Worm (Caenorhabditis elegans) whole organism, L1 larva: ENCODE data around the gene Y9C12A.1.

ENCODE experiments used
- C16A3.4 ChIP-seq: fragments of 150-350 bp; optimal IDR thresholded peaks from 2 replicates; lab custom pipeline; 2014; ENCODE audit warnings: missing biosample characterization, missing genetic modification characterization
- C34B4.2 ChIP-seq: sonication (generic microtip); optimal IDR thresholded peaks from 2 replicates; lab custom pipeline; 2017; ENCODE audit warnings: mild to moderate bottlenecking, missing genetic modification characterization, missing compliant biosample characterization
- Y116A8C.19 ChIP-seq: sonication (generic microtip); optimal IDR thresholded peaks from 2 replicates; lab custom pipeline; 2016; ENCODE audit warnings: missing compliant biosample characterization, missing genetic modification characterization, borderline replicate concordance
- aha-1 ChIP-seq: fragments of 150-350 bp; optimal IDR thresholded peaks from 2 replicates; lab custom pipeline; 2014; ENCODE audit warnings: missing biosample characterization, missing genetic modification characterization
- aly-2 ChIP-seq: fragments of 150-350 bp; optimal IDR thresholded peaks from 2 replicates; lab custom pipeline; 2014; ENCODE audit warnings: missing biosample characterization, missing genetic modification characterization
- ama-1 ChIP-seq: fragments of 150-350 bp; optimal IDR thresholded peaks from 2 replicates; lab custom pipeline; 2014
- blmp-1 ChIP-seq: fragments of 150-350 bp; optimal IDR thresholded peaks from 2 replicates; lab custom pipeline; 2014; ENCODE audit warnings: missing biosample characterization, missing genetic modification characterization
- ceh-8 ChIP-seq: fragments of 200-800 bp; sonication (Bioruptor generic); optimal IDR thresholded peaks from 2 replicates; lab custom pipeline; 2018; ENCODE audit warnings: mild to moderate bottlenecking, missing genetic modification characterization, moderate library complexity, missing compliant biosample characterization
- dpl-1 ChIP-seq, 3 experiments: fragments of 150-350 bp in 2 of 3; sonication (generic microtip) in 1 of 3; optimal IDR thresholded peaks; 2 replicates each; lab custom pipeline; 2014 to 2017; ENCODE audit warnings: missing biosample characterization in 3 of 3, missing genetic modification characterization in 3 of 3, missing genetic modification reagents in 3 of 3
- efl-1 ChIP-seq, 4 experiments: fragments of 150-350 bp; optimal IDR thresholded peaks in 3 of 4; peaks in 1 of 4; 1 replicate in 1 of 4; 2 replicates in 3 of 4; lab custom pipeline; 2014; ENCODE audit warnings: missing biosample characterization in 2 of 4, missing genetic modification characterization in 2 of 4, missing genetic modification reagents in 2 of 4
- egl-13 ChIP-seq: sonication (generic microtip); optimal IDR thresholded peaks from 2 replicates; lab custom pipeline; 2016; ENCODE audit warnings: missing genotype, missing genetic modification reagents, missing genetic modification characterization, missing compliant biosample characterization
- elt-2 ChIP-seq: sonication (generic microtip); optimal IDR thresholded peaks from 2 replicates; lab custom pipeline; 2016; ENCODE audit warnings: missing genetic modification characterization, mild to moderate bottlenecking, inconsistent platforms, missing compliant biosample characterization, missing genetic modification reagents
- ets-5 ChIP-seq: fragments of 200-800 bp; sonication (Bioruptor generic); IDR thresholded peaks from 2 replicates; pipeline ENCODE4 v1.3.6; 2022; ENCODE audit warnings: missing genetic modification characterization, missing compliant biosample characterization
- fkh-10 ChIP-seq: sonication (generic microtip); optimal IDR thresholded peaks from 2 replicates; lab custom pipeline; 2017; ENCODE audit warnings: missing biosample characterization, missing genetic modification reagents, missing genetic modification characterization
- fkh-4 ChIP-seq: sonication (generic microtip); optimal IDR thresholded peaks from 2 replicates; lab custom pipeline; 2016; ENCODE audit warnings: missing compliant biosample characterization, missing genetic modification characterization, borderline replicate concordance
- fkh-8 ChIP-seq: sonication (generic microtip); optimal IDR thresholded peaks from 2 replicates; lab custom pipeline; 2016; ENCODE audit warnings: mild to moderate bottlenecking, missing genetic modification characterization, missing compliant biosample characterization
- hlh-17 ChIP-seq: fragments of 200-800 bp; sonication (Bioruptor generic); optimal IDR thresholded peaks from 2 replicates; lab custom pipeline; 2018; ENCODE audit warnings: missing genetic modification characterization, mild to moderate bottlenecking, missing compliant biosample characterization, moderate library complexity, borderline replicate concordance
- irx-1 ChIP-seq: sonication (generic microtip); optimal IDR thresholded peaks from 2 replicates; lab custom pipeline; 2016; ENCODE audit warnings: missing genetic modification characterization, missing compliant biosample characterization
- jun-1 ChIP-seq: fragments of 150-350 bp; optimal IDR thresholded peaks from 2 replicates; lab custom pipeline; 2014; ENCODE audit warnings: missing biosample characterization, missing genetic modification reagents, missing genetic modification characterization
- lin-14 ChIP-seq: fragments of 200-800 bp; sonication (Bioruptor generic); optimal IDR thresholded peaks from 2 replicates; lab custom pipeline; 2018; ENCODE audit warnings: mild to moderate bottlenecking, missing genetic modification characterization, moderate library complexity, missing compliant biosample characterization
- lin-35 ChIP-seq, 2 experiments: fragments of 150-350 bp; optimal IDR thresholded peaks; 2 replicates each; lab custom pipeline; 2014; ENCODE audit warnings: missing biosample characterization in 2 of 2, missing genetic modification characterization in 2 of 2, missing genetic modification reagents in 2 of 2
- mdl-1 ChIP-seq, 2 experiments: fragments of 150-350 bp; optimal IDR thresholded peaks; 2 replicates each; lab custom pipeline; 2014 to 2017; ENCODE audit warnings: missing biosample characterization in 2 of 2, missing genetic modification characterization in 2 of 2, inconsistent platforms in 1 of 2
- mep-1 ChIP-seq: fragments of 150-350 bp; optimal IDR thresholded peaks from 2 replicates; lab custom pipeline; 2014; ENCODE audit warnings: missing biosample characterization, missing genetic modification characterization
- nhr-11 ChIP-seq: fragments of 150-350 bp; optimal IDR thresholded peaks from 2 replicates; lab custom pipeline; 2014; ENCODE audit warnings: missing biosample characterization, missing genetic modification characterization
- nhr-20 ChIP-seq: sonication (generic microtip); optimal IDR thresholded peaks from 2 replicates; lab custom pipeline; 2016; ENCODE audit warnings: mild to moderate bottlenecking, missing genetic modification characterization, missing compliant biosample characterization
- nhr-237 ChIP-seq: fragments of 150-350 bp; optimal IDR thresholded peaks from 2 replicates; lab custom pipeline; 2014; ENCODE audit warnings: missing biosample characterization, missing genetic modification characterization
- nhr-28 ChIP-seq: fragments of 150-350 bp; optimal IDR thresholded peaks from 2 replicates; lab custom pipeline; 2014; ENCODE audit warnings: missing biosample characterization, missing genetic modification characterization
- nhr-76 ChIP-seq: sonication (generic microtip); optimal IDR thresholded peaks from 2 replicates; lab custom pipeline; 2017; ENCODE audit warnings: missing biosample characterization, missing genetic modification characterization
- nhr-84 ChIP-seq: sonication (generic microtip); optimal IDR thresholded peaks from 2 replicates; lab custom pipeline; 2017; ENCODE audit warnings: missing biosample characterization, missing genetic modification characterization
- nhr-85 ChIP-seq: sonication (generic microtip); peaks from one replicate; lab custom pipeline; 2016; ENCODE audit warnings: missing genetic modification characterization, inconsistent platforms, missing compliant biosample characterization
- nhr-90 ChIP-seq: sonication (generic microtip); optimal IDR thresholded peaks from 2 replicates; lab custom pipeline; 2016; ENCODE audit warnings: mild to moderate bottlenecking, missing genetic modification characterization, missing compliant biosample characterization; ENCODE audit not compliant: poor library complexity
- pag-3 ChIP-seq: sonication (generic microtip); optimal IDR thresholded peaks from 2 replicates; lab custom pipeline; 2017; ENCODE audit warnings: missing genetic modification characterization, mild to moderate bottlenecking, missing compliant biosample characterization, antibody characterized with exemption, borderline replicate concordance; ENCODE audit not compliant: insufficient read depth
- pax-3 ChIP-seq: fragments of 200-800 bp; sonication (Bioruptor generic); optimal IDR thresholded peaks from 2 replicates; lab custom pipeline; 2018; ENCODE audit warnings: mild to moderate bottlenecking, missing genetic modification characterization, moderate library complexity, missing compliant biosample characterization
- pqm-1 ChIP-seq: sonication (generic microtip); optimal IDR thresholded peaks from 3 replicates; lab custom pipeline; 2017; ENCODE audit warnings: missing biosample characterization, missing genetic modification characterization
- snu-23 ChIP-seq: sonication (generic microtip); optimal IDR thresholded peaks from 2 replicates; lab custom pipeline; 2016; ENCODE audit warnings: missing genetic modification characterization, missing compliant biosample characterization
- sptf-1 ChIP-seq: fragments of 150-350 bp; optimal IDR thresholded peaks from 2 replicates; lab custom pipeline; 2014; ENCODE audit warnings: missing biosample characterization, missing genetic modification characterization
- tbx-2 ChIP-seq: sonication (generic microtip); optimal IDR thresholded peaks from 2 replicates; lab custom pipeline; 2016; ENCODE audit warnings: missing genetic modification characterization, missing compliant biosample characterization
- unc-62 ChIP-seq: fragments of 150-350 bp; optimal IDR thresholded peaks from 2 replicates; lab custom pipeline; 2014; ENCODE audit warnings: missing biosample characterization, missing genetic modification reagents, missing genetic modification characterization
- unc-86 ChIP-seq: sonication (generic microtip); optimal IDR thresholded peaks from 2 replicates; lab custom pipeline; 2016; ENCODE audit warnings: missing genetic modification characterization, missing compliant biosample characterization
- vab-15 ChIP-seq: sonication (generic microtip); optimal IDR thresholded peaks from 2 replicates; lab custom pipeline; 2017; ENCODE audit warnings: missing genotype, mild to moderate bottlenecking, missing genetic modification characterization, missing compliant biosample characterization
- zag-1 ChIP-seq: fragments of 150-350 bp; optimal IDR thresholded peaks from 2 replicates; lab custom pipeline; 2014; ENCODE audit warnings: missing biosample characterization, missing genetic modification characterization
- zip-4 ChIP-seq: fragments of 200-800 bp; sonication (Bioruptor generic); optimal IDR thresholded peaks from 2 replicates; lab custom pipeline; 2018; ENCODE audit warnings: mild to moderate bottlenecking, missing genetic modification characterization, moderate library complexity, missing compliant biosample characterization
- ztf-11 ChIP-seq, 2 experiments: sonication (generic microtip); optimal IDR thresholded peaks; 2 replicates each; lab custom pipeline; 2016 to 2017; ENCODE audit warnings: missing genetic modification characterization in 2 of 2, missing biosample characterization in 1 of 2, missing compliant biosample characterization in 1 of 2

The Y9C12A.1 gene

DNA sequence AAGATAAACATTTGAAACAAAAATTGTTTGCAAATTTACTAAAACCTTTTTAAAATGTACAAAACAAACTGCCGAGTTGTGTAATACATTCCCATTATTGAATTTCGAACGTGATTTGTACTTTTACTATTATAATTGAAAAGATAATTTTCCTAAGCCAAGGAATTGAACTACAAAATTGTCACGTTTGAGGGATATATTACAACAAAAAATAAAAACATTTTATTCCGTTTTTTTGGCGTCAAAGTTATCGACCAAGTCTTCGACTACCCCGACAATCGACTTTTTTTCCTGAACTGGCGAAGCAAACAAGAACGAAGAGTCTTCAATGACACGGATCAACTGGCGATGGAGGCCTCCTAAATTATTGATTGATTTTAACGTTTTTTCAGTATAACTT lies 1.7 kb downstream of the Y9C12A.1 start, which contains the start of gene T19D7.7:
Gene T19D7.7, minus strand, starts transcription at position 101 of the 400 bp plus-strand sequence.
- TF ChIP-seq ztf-11 (tag; optimal IDR thresholded peaks at IDR 0.05; lab: Kevin White, UChicago) (no peak), jun-1 (tag; lab: Kevin White, UChicago) (no peak), C34B4.2 (tag; lab: Kevin White, UChicago) (no peak), unc-86 (tag; lab: Kevin White, UChicago) (no peak), egl-13 (tag; lab: Kevin White, UChicago) (no peak)

DNA sequence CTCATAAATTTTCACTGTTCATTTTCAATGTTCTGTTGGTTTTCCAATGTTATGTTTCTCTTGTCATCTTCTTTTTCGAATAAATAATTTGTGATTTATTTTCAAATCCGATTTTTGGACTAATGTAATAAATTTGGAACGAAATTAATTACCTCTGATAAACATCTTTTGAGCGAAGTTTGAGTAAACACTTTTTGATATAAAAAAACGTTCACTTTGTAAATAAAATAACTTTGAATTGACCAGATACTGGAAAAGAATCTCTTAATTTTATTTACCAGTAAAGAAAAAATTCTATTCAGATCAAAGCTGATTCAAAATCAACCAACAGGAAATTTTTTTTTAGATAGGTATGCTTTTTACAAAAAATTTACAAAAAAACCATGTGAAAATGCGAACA lies 10.8 kb downstream of the Y9C12A.1 start, which contains the start of gene lgc-32:
Gene lgc-32, plus strand, starts transcription at position 301 of the 400 bp plus-strand sequence.
- TF ChIP-seq pag-3 (tag; lab: Kevin White, UChicago) (no peak), nhr-85 (peak; percentile 15), Y116A8C.19 (no peak), aha-1 (tag; lab: Kevin White, UChicago) (no peak)

DNA sequence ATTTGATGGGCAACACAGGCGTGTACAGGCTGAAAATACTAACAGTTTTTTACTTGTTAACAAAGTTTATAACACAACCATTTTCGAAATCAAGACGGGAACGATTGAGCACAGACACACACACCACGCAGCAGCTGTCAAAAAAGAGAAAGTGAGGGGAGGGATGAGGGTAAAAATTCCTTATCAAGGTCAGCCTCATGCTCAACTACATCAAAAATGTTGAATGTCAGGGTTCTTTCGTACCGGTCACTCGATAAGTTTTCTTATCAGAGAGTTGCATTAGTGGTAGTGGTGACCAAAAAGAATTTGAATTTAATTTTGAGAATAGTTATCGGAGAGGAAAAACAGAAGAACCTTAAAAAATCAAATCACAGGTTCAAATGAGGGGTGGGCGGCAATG lies 12.0 kb downstream of the Y9C12A.1 start, which contains the start of gene T19D7.6:
Gene T19D7.6, minus strand, starts transcription at position 198 of the 400 bp plus-strand sequence.
- TF ChIP-seq ceh-8 (GFP tag; lab: Kevin White, UChicago) (no peak), lin-35 (GFP tag; optimal IDR thresholded peaks at IDR 0.05; lab: Kevin White, UChicago) (peak in 1 of 2 experiments; percentile 20), elt-2 (tag; lab: Kevin White, UChicago) (peak; percentile 43), efl-1 (optimal IDR thresholded peaks at IDR 0.05; lab: Kevin White, UChicago) (no peak), efl-1 (GFP tag; optimal IDR thresholded peaks at IDR 0.05 in 1 of 2; lab: Kevin White, UChicago) (peak in 1 of 2 experiments; percentile 2)

DNA sequence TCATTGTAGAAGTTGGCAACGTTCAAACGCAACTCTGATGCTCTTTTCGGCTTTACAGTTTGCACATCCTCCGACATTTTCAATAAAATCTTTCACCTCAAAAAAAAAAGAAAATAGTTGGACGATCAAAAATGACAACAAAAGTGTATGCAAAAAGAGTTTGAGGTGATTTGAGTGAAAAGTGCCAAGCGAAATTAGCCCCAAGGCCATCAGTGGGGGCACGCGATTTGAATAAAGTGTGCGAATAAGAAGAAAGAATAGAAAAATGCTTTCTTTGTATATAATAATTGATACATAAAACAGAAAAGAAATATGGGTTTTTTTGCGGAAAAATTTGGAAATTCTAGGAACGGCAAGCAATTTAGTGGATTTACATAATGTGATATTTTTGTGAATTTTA lies 16.5 kb downstream of the Y9C12A.1 start, which contains the start of gene T19D7.5:
Gene T19D7.5, minus strand, starts transcription at position 101 of the 400 bp plus-strand sequence.
- TF ChIP-seq lin-14 (peak; percentile 9), nhr-11 (tag; lab: Kevin White, UChicago) (no peak), fkh-8 (tag; lab: Kevin White, UChicago) (no peak), zag-1 (tag; lab: Kevin White, UChicago) (no peak)
- TF ChIP-seq, all 84 proteins: peak for 1

DNA sequence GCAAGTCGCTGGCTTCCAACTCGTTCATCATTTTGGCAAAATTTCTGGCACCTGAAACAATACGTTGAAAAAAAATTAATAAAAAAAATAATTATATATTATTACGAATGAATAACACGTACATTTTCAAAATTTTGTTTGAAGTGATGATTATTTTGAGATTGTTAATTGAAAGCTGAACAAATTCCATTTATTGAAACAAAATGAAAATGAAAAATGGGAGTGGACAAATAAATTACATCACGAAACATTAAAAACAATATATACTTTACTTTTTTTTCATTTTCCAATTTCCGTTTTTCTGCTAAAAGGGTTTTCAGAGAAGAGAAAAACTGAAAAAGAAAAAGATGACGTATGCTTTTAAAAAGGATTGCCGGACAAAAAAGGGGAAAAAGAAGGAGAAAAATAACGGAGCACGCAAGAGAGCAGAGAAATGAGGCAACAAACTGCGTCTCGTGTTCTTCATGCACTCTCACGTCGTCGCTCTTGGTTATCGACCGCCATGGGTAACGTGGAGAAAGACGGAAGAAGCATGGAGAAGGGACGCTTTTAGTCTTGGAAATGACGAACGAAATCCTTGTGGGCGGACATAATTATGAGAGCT lies 20.8 kb downstream of the Y9C12A.1 start, which contains the start of gene rund-1:
Gene rund-1, minus strand, starts transcription at position 51 of the 604 bp plus-strand sequence.
- TF ChIP-seq fkh-8 (tag; lab: Kevin White, UChicago) (peak; percentile 98), nhr-76 (tag; lab: Kevin White, UChicago) (no peak), zip-4 (no peak), blmp-1 (no peak), egl-13 (tag; lab: Kevin White, UChicago) (peak; percentile 68), aly-2 (no peak), mdl-1 (tag; optimal IDR thresholded peaks at IDR 0.05; lab: Kevin White, UChicago) (no peak), pax-3 (tag; lab: Kevin White, UChicago) (peak; percentile 46), Y116A8C.19 (no peak), irx-1 (tag; lab: Kevin White, UChicago) (peak; percentile 0), tbx-2 (peak; percentile 53), fkh-10 (GFP tag; lab: Kevin White, UChicago) (peak; percentile 79), vab-15 (tag; lab: Kevin White, UChicago) (no peak), dpl-1 (GFP tag; optimal IDR thresholded peaks at IDR 0.05; lab: Kevin White, UChicago) (no peak), zag-1 (tag; lab: Kevin White, UChicago) (peak; percentile 36), nhr-28 (tag; lab: Kevin White, UChicago) (no peak), snu-23 (GFP tag; lab: Kevin White, UChicago) (peak; percentile 56), ets-5 (GFP tag; lab: Robert Waterston, UW) (no peak), hlh-17 (GFP tag; lab: Kevin White, UChicago) (no peak), nhr-84 (no peak), nhr-237 (tag; lab: Kevin White, UChicago) (no peak), fkh-4 (tag; lab: Kevin White, UChicago) (no peak), mep-1 (tag; lab: Kevin White, UChicago) (peak; percentile 69), C16A3.4 (tag; lab: Kevin White, UChicago) (no peak), sptf-1 (tag; lab: Kevin White, UChicago) (no peak), unc-62 (GFP tag; lab: Kevin White, UChicago) (no peak), ama-1 (lab: Kevin White, UChicago) (no peak), nhr-20 (tag; lab: Kevin White, UChicago) (peak; percentile 50), nhr-90 (no peak), pqm-1 (tag; lab: Kevin White, UChicago) (no peak)
